Worm (Caenorhabditis elegans) whole organism, L2 larva: ENCODE measurements around the gene scl-1.

Source experiments
- R02D3.7 ChIP-seq: fragments of 150-350 bp; optimal IDR thresholded peaks from 2 replicates; lab custom pipeline; 2014; ENCODE audit warnings: missing biosample characterization, missing genetic modification characterization
- ama-1 ChIP-seq: fragments of 150-350 bp; optimal IDR thresholded peaks from 2 replicates; lab custom pipeline; 2018; ENCODE audit warnings: inconsistent platforms
- mab-5 ChIP-seq: fragments of 150-350 bp; optimal IDR thresholded peaks from 2 replicates; lab custom pipeline; 2014; ENCODE audit warnings: missing biosample characterization, missing genetic modification characterization
- nhr-11 ChIP-seq: fragments of 150-350 bp; optimal IDR thresholded peaks from 2 replicates; lab custom pipeline; 2014; ENCODE audit warnings: missing biosample characterization, missing genetic modification characterization
- nhr-23 ChIP-seq: fragments of 150-350 bp; optimal IDR thresholded peaks from 2 replicates; lab custom pipeline; 2014; ENCODE audit warnings: missing biosample characterization, missing genetic modification reagents, missing genetic modification characterization
- nhr-237 ChIP-seq: fragments of 150-350 bp; optimal IDR thresholded peaks from 2 replicates; lab custom pipeline; 2014; ENCODE audit warnings: missing biosample characterization, missing genetic modification characterization
- nhr-77 ChIP-seq: fragments of 150-350 bp; optimal IDR thresholded peaks from 2 replicates; lab custom pipeline; 2014; ENCODE audit warnings: missing biosample characterization, missing genetic modification characterization

DNA sequence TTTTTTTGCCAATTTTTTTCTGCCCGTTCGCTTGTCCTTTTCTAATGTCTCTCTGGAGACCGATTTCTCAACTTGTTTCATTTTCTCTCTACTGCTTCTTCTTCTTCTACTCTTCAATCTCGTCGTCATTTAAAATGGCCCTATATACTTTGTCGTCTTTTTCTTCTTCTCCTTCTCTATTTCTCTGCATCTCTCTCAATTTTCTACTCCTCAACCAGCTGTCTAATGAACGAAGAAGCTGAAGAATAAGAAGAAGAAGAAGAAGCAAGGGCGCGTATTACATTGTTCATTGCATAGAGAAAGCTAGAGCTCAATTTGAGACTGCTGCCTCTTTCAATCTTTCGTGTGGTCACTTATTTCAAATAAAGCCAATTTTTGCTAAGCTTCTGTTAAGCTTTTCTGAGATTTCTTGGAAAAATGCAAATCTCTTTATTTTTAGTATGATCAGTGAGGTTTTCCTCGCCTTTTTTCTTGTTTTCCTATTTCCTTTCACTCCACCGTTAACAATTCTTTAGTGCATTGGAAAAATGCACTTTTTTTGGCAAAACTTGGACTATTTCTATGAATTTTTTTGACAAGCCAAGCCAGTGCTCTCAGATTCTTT, 40.2 kb upstream of the scl-1 start:
- no peak for TF ChIP-seq ama-1 (lab: Kevin White, UChicago)
- no peak for TF ChIP-seq nhr-237
- no peak for TF ChIP-seq R02D3.7 (tag; lab: Kevin White, UChicago)
- peak; percentile 81 for TF ChIP-seq mab-5 (tag; lab: Kevin White, UChicago)
- TF ChIP-seq nhr-11 (tag; lab: Kevin White, UChicago): no peak
- no peak for TF ChIP-seq nhr-77 (tag; lab: Kevin White, UChicago)
- TF ChIP-seq nhr-23 (tag; lab: Kevin White, UChicago): no peak
